Fruit fly (Drosophila melanogaster) whole organism, prepupa: ENCODE results near the gene Dip-B.

Experiments used
- Hr38 ChIP-seq: sonication (Bioruptor generic); optimal IDR thresholded peaks from 2 replicates; lab custom pipeline; 2016; ENCODE audit warnings: missing biosample characterization, missing genetic modification characterization
- achi ChIP-seq: fragments of 200-800 bp; sonication (Bioruptor generic); optimal IDR thresholded peaks from 3 replicates; lab custom pipeline; 2016; ENCODE audit warnings: missing biosample characterization, missing genetic modification characterization
- fd59A ChIP-seq: fragments of 200-800 bp; sonication (Bioruptor generic); optimal IDR thresholded peaks from 2 replicates; lab custom pipeline; 2017; ENCODE audit warnings: missing biosample characterization, mild to moderate bottlenecking, missing genetic modification characterization, missing genetic modification reagents

- no peak for TF ChIP-seq fd59A
- TF ChIP-seq Hr38, result no peak
- peak; percentile 12 for TF ChIP-seq achi (GFP tag; lab: Kevin White, UChicago)
These were observed 40.6 kb downstream of the Dip-B start for dm6 chr3R:13822602-13823220.
